Worm (Caenorhabditis elegans) whole organism, early embryonic: ENCODE data around the gene F56B3.2.

Experiments
- ama-1 ChIP-seq: fragments of 150-350 bp; optimal IDR thresholded peaks from 2 replicates; lab custom pipeline; 2014
- hmbx-1 ChIP-seq: sonication (generic microtip); optimal IDR thresholded peaks from 2 replicates; lab custom pipeline; 2016; ENCODE audit warnings: mild to moderate bottlenecking, missing genetic modification characterization, missing compliant biosample characterization
- pes-1 ChIP-seq: fragments of 200-800 bp; sonication (Bioruptor generic); IDR thresholded peaks from 2 replicates; pipeline ENCODE4 v1.3.6; 2022; ENCODE audit warnings: missing genetic modification reagents, missing genetic modification characterization, missing compliant biosample characterization
- scrt-1 ChIP-seq: fragments of 200-800 bp; sonication (Bioruptor generic); IDR thresholded peaks from 2 replicates; pipeline ENCODE4 v1.3.6; 2022; ENCODE audit warnings: missing genetic modification characterization, missing compliant biosample characterization

ce11 chrIV:762016-762459 lies 6.3 kb downstream of the F56B3.2 start:
- TF ChIP-seq pes-1 (no peak), ama-1 (lab: Kevin White, UChicago) (no peak), hmbx-1 (tag; lab: Kevin White, UChicago) (no peak), scrt-1 (GFP tag; lab: Robert Waterston, UW) (no peak)
